Worm (Caenorhabditis elegans): Measurements from ENCODE around the gene C08B6.11.

The C08B6.11 gene

DNA sequence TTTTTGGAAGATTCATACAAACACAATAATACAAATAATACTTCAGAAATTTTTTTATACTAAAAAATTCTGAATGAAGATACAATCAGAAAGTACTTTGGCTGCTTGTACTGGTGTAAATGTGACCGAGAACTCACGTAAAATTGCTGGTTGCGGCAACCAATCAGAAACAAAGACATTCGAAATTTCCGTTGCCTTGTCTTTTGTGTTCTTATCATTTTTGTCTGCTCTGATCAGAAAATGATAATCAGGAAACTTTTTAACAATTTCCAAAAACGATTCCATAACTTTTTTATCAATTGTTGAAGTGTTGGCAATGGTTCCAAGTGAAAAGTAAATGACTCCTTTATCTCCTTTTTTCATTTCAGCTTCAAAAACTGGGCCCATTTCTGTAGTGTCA lies 10.5 kb upstream of the C08B6.11 start:
- TF ChIP-seq blmp-1 (tag; optimal IDR thresholded peaks at IDR 0.05), result no peak
- peak; percentile 10 for TF ChIP-seq lin-14 (GFP tag; optimal IDR thresholded peaks at IDR 0.05)
- TF ChIP-seq elt-2 (tag; optimal IDR thresholded peaks at IDR 0.05), result peak; percentile 77
- TF ChIP-seq nhr-71 (tag; optimal IDR thresholded peaks at IDR 0.05), result no peak
- no peak for TF ChIP-seq dsc-1 (tag; optimal IDR thresholded peaks at IDR 0.05)
- TF ChIP-seq F16B12.6 (tag; optimal IDR thresholded peaks at IDR 0.05), result no peak
- TF ChIP-seq hpl-2 (GFP tag; optimal IDR thresholded peaks at IDR 0.05), result no peak
- TF ChIP-seq lsy-2 (tag; optimal IDR thresholded peaks at IDR 0.05), result no peak
- TF ChIP-seq nhr-77 (tag; optimal IDR thresholded peaks at IDR 0.05), result no peak

DNA sequence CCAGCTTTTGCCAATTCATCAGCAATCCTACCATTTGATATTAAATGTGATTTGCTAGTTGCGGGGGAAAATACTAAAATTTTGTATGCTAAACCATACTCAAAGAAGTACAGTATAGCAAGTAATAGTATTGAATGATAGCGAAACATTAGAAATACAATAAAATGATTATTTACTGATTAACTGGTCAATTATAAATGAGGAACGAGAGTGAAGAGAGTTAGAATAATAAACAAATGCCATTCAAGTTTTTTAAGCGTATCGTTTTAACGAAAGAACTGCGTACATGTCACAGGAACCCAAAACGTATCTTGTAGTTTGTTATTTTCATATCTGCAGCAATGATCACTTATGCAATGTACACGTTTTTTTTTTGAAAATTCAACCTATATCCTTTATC lies 9.0 kb upstream of the C08B6.11 start, which contains the start of gene ugt-47:
Gene ugt-47 (minus strand): TSS at position 169 of the 400 bp plus-strand sequence.
- TF ChIP-seq ceh-88 (GFP tag; IDR thresholded peaks at IDR 0.05) (no peak), zag-1 (tag; optimal IDR thresholded peaks at IDR 0.05) (no peak), lin-13 (GFP tag; optimal IDR thresholded peaks at IDR 0.05) (no peak), hlh-17 (GFP tag; optimal IDR thresholded peaks at IDR 0.05; ENCODE audit: borderline replicate concordance) (no peak), pag-3 (tag; optimal IDR thresholded peaks at IDR 0.05; ENCODE audit: borderline replicate concordance, insufficient read depth) (no peak), blmp-1 (tag; optimal IDR thresholded peaks at IDR 0.05) (no peak), mef-2 (tag; optimal IDR thresholded peaks at IDR 0.05) (no peak), unc-62 (GFP tag; optimal IDR thresholded peaks at IDR 0.05) (no peak), fkh-8 (tag; optimal IDR thresholded peaks at IDR 0.05) (no peak), snpc-4 (tag; optimal IDR thresholded peaks at IDR 0.05) (no peak), irx-1 (tag; optimal IDR thresholded peaks at IDR 0.05) (no peak), nhr-90 (tag; optimal IDR thresholded peaks at IDR 0.05; ENCODE audit: poor library complexity) (no peak), ztf-11 (tag; optimal IDR thresholded peaks at IDR 0.05) (no peak), unc-86 (tag; optimal IDR thresholded peaks at IDR 0.05) (no peak), ztf-4 (tag; optimal IDR thresholded peaks at IDR 0.05) (no peak), mab-9 (GFP tag; IDR thresholded peaks at IDR 0.05) (no peak), grh-1 (GFP tag; IDR thresholded peaks at IDR 0.05) (no peak), elt-3 (tag; optimal IDR thresholded peaks at IDR 0.05) (no peak), lsy-2 (tag; optimal IDR thresholded peaks at IDR 0.05) (no peak), nhr-28 (tag; optimal IDR thresholded peaks at IDR 0.05) (no peak)

DNA sequence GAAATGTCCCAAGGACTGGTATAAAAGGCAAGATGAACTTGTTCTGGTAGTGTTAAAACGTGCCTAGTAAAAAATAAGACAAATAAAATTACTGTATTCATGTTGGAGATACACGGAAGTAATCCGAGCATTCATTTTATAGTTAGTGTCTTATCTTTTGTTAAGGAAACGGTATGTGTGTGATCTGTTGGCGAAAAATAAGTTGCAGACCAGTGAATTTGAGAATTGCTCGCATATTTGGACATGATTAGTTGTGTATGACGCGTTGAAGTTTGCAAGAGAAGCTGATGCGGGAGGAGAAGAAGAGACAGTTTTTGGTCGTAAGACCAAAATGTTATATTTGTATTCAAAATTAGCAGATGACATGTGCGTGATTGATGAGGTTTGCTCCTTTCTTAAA lies 5.5 kb upstream of the C08B6.11 start, which contains the start of gene C08B6.14:
Gene C08B6.14 (minus strand): TSS at position 101 of the 400 bp plus-strand sequence.
- TF ChIP-seq ceh-88 (GFP tag; IDR thresholded peaks at IDR 0.05), result no peak
- TF ChIP-seq efl-1 (optimal IDR thresholded peaks at IDR 0.05), result no peak
- no peak for TF ChIP-seq efl-1 (GFP tag; optimal IDR thresholded peaks at IDR 0.05 in 1 of 2)
- no peak for TF ChIP-seq hlh-4 (tag; optimal IDR thresholded peaks at IDR 0.05)
- no peak for TF ChIP-seq sptf-1 (tag; optimal IDR thresholded peaks at IDR 0.05)
- no peak for TF ChIP-seq ces-1 (GFP tag; optimal IDR thresholded peaks at IDR 0.05)
- no peak for TF ChIP-seq rnt-1 (tag; optimal IDR thresholded peaks at IDR 0.05)
- no peak for TF ChIP-seq ets-5 (GFP tag; IDR thresholded peaks at IDR 0.05)

DNA sequence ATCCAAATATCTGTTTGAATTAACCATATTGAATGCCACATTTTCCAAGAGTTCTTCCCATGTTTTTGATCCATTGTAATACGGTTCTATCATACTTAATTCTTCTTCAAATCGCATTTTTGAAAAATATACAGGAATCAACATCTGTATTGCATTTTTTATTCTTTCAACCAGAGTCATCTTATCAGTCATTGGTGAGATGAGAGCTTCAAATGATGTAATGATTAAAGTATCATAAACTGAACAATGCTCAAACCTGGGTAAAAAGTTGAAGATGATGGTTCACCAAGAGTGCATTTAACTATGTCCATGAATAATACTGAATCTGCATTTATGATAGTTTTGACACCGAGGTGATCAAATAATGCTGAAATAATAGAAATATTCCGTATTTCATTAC lies 3.6 kb upstream of the C08B6.11 start:
- peak; percentile 26 for TF ChIP-seq elt-2 (tag; optimal IDR thresholded peaks at IDR 0.05)
- TF ChIP-seq egl-27 (tag; optimal IDR thresholded peaks at IDR 0.05), result no peak

DNA sequence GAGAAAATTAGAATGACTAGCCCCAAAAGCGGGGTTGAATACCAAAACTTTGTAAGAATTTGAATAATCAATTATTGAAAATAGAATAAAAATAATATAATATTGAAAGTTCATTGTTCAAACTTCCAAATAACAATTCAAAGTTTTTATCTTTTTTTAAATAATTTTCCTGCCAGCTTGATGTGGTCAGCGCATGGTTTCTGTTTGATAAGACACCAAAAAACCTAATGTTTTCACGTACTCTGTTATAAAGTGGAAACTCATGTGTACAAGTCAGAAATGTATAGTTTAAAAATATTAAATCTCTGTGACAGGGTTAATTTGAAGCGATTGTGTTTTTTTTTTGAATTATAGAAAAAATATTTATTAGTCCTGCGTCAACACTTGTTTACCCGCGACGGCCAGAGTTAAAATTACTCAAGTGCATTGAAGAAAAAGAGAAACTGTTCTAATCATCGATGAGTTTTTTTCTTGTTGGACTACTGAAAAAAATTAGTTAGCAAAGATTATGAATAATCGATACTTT lies 2.6 kb upstream of the C08B6.11 start, which contains the start of gene ugt-17:
Gene ugt-17 (minus strand): TSS at position 180 of the 526 bp plus-strand sequence.
- no peak for TF ChIP-seq nhr-12 (tag; optimal IDR thresholded peaks at IDR 0.05)
- peak; percentile 53 for TF ChIP-seq elt-2 (tag; optimal IDR thresholded peaks at IDR 0.05)
